Worm (Caenorhabditis elegans) whole organism, young adult: ENCODE measurements around the gene tag-281.

Source experiments
- B0336.3 ChIP-seq: fragments of 200-800 bp; sonication (Bioruptor generic); IDR thresholded peaks from 2 replicates; pipeline ENCODE4 v1.3.6; 2022; ENCODE audit warnings: missing genetic modification characterization, missing compliant biosample characterization
- C06A6.2 ChIP-seq: fragments of 200-800 bp; sonication (Bioruptor generic); conservative IDR thresholded peaks from 2 replicates; pipeline ENCODE4 v1.3.6; 2022; ENCODE audit warnings: missing genetic modification characterization, missing compliant biosample characterization
- Y95B8A.8 ChIP-seq: fragments of 200-800 bp; sonication (Bioruptor generic); IDR thresholded peaks from 2 replicates; pipeline ENCODE4 v1.3.6; 2022; ENCODE audit warnings: missing genetic modification reagents, missing genetic modification characterization, missing compliant biosample characterization
- ama-1 ChIP-seq, 3 experiments: fragments of 150-350 bp in 1 of 3; sonication (generic microtip) in 2 of 3; optimal IDR thresholded peaks; 2 replicates each; lab custom pipeline; 2014 to 2018; ENCODE audit warnings: missing biosample characterization in 2 of 3, missing genetic modification characterization in 2 of 3, missing genetic modification reagents in 2 of 3
- cebp-2 ChIP-seq: fragments of 200-800 bp; sonication (Bioruptor generic); IDR thresholded peaks from 2 replicates; pipeline ENCODE4 v1.3.6; 2022; ENCODE audit warnings: missing genetic modification characterization, missing compliant biosample characterization
- ceh-40 ChIP-seq: fragments of 200-800 bp; sonication (Bioruptor generic); IDR thresholded peaks from 2 replicates; pipeline ENCODE4 v1.3.6; 2022; ENCODE audit warnings: missing genetic modification characterization, missing compliant biosample characterization
- efl-1 ChIP-seq: fragments of 150-350 bp; optimal IDR thresholded peaks from 2 replicates; lab custom pipeline; 2014; ENCODE audit warnings: missing biosample characterization, missing genetic modification reagents, missing genetic modification characterization
- pha-4 ChIP-seq: fragments of 150-350 bp; sonication (generic microtip); optimal IDR thresholded peaks from 2 replicates; lab custom pipeline; 2014; ENCODE audit warnings: missing biosample characterization, missing genetic modification reagents, missing genetic modification characterization
- snpc-4 ChIP-seq, 5 experiments: fragments of 150-350 bp in 1 of 5; sonication (generic microtip) in 4 of 5; optimal IDR thresholded peaks; 2 replicates each; lab custom pipeline; 2014 to 2018; ENCODE audit warnings: missing genetic modification characterization in 5 of 5, missing biosample characterization in 3 of 5, antibody characterized with exemption in 2 of 5, mild to moderate bottlenecking in 2 of 5, missing compliant biosample characterization in 2 of 5, missing genotype in 2 of 5, moderate library complexity in 2 of 5, missing genetic modification reagents in 1 of 5
- somi-1 ChIP-seq: fragments of 200-800 bp; sonication (Bioruptor generic); optimal IDR thresholded peaks from 2 replicates; lab custom pipeline; 2018; ENCODE audit warnings: mild to moderate bottlenecking, missing genetic modification characterization, missing compliant biosample characterization
- ztf-6 ChIP-seq: fragments of 200-800 bp; sonication (Bioruptor generic); IDR thresholded peaks from 2 replicates; pipeline ENCODE4 v1.3.6; 2022; ENCODE audit warnings: missing genetic modification reagents, missing genetic modification characterization, missing compliant biosample characterization

- TF ChIP-seq C06A6.2 (GFP tag; lab: Robert Waterston, UW) (no peak), pha-4 (tag; lab: Kevin White, UChicago) (no peak), cebp-2 (no peak), ceh-40 (GFP tag; lab: Robert Waterston, UW) (no peak), B0336.3 (GFP tag; lab: Robert Waterston, UW) (no peak), somi-1 (GFP tag; lab: Kevin White, UChicago) (no peak), snpc-4 (GFP tag; optimal IDR thresholded peaks at IDR 0.05; lab: Kevin White, UChicago) (no peak), snpc-4 (tag; optimal IDR thresholded peaks at IDR 0.05; lab: Kevin White, UChicago) (no peak), efl-1 (GFP tag; lab: Kevin White, UChicago) (no peak), ztf-6 (GFP tag; lab: Robert Waterston, UW) (no peak), ama-1 (optimal IDR thresholded peaks at IDR 0.05; lab: Kevin White, UChicago) (no peak), ama-1 (GFP tag; optimal IDR thresholded peaks at IDR 0.05; lab: Kevin White, UChicago) (no peak), Y95B8A.8 (no peak)
Measured at ce11 chrII:12465557-12465956, 6.0 kb downstream of the tag-281 start, which contains the start of gene sre-37.
